Fruit fly (Drosophila melanogaster) whole organism, prepupa: Measurements from ENCODE around the gene obst-H.

Experiments
- CG10669 ChIP-seq: fragments of 200-800 bp; sonication (Bioruptor generic); optimal IDR thresholded peaks from 3 replicates; lab custom pipeline; 2018; ENCODE audit warnings: missing biosample characterization, mild to moderate bottlenecking, missing genetic modification characterization, moderate library complexity
- CG11294 ChIP-seq: fragments of 200-800 bp; sonication (Bioruptor generic); IDR thresholded peaks from 2 replicates; pipeline ENCODE4 v1.3.6; 2022; ENCODE audit warnings: missing biosample characterization, missing genetic modification characterization
- CG11762 ChIP-seq: fragments of 200-800 bp; sonication (Bioruptor generic); optimal IDR thresholded peaks from 3 replicates; lab custom pipeline; 2016; ENCODE audit warnings: missing biosample characterization, missing genetic modification characterization; ENCODE audit not compliant: insufficient read depth
- CG11902 ChIP-seq: fragments of 200-800 bp; sonication (Bioruptor generic); optimal IDR thresholded peaks from 3 replicates; lab custom pipeline; 2016; ENCODE audit warnings: missing biosample characterization, missing genetic modification characterization
- CG16779 ChIP-seq: fragments of 200-800 bp; sonication (Bioruptor generic); optimal IDR thresholded peaks from 3 replicates; lab custom pipeline; 2017; ENCODE audit warnings: missing biosample characterization, mild to moderate bottlenecking, missing genetic modification characterization
- CG31627 ChIP-seq: fragments of 200-800 bp; sonication (Bioruptor generic); optimal IDR thresholded peaks from 3 replicates; lab custom pipeline; 2016; ENCODE audit warnings: missing biosample characterization, missing genetic modification characterization
- CG32006 ChIP-seq: fragments of 200-800 bp; sonication (Bioruptor generic); optimal IDR thresholded peaks from 3 replicates; lab custom pipeline; 2017; ENCODE audit warnings: missing biosample characterization, mild to moderate bottlenecking, missing genetic modification characterization
- CG34406 ChIP-seq: fragments of 200-800 bp; sonication (Bioruptor generic); optimal IDR thresholded peaks from 3 replicates; lab custom pipeline; 2016; ENCODE audit warnings: missing biosample characterization, missing genetic modification characterization
- CG4318 ChIP-seq: fragments of 200-800 bp; sonication (Bioruptor generic); optimal IDR thresholded peaks from 3 replicates; lab custom pipeline; 2017; ENCODE audit warnings: missing biosample characterization, mild to moderate bottlenecking, missing genetic modification characterization
- CG6276 ChIP-seq: fragments of 200-800 bp; sonication (Bioruptor generic); optimal IDR thresholded peaks from 2 replicates; lab custom pipeline; 2017; ENCODE audit warnings: missing biosample characterization, mild to moderate bottlenecking, missing genetic modification characterization
- CG6792 ChIP-seq: fragments of 200-800 bp; sonication (Bioruptor generic); optimal IDR thresholded peaks from 3 replicates; lab custom pipeline; 2016; ENCODE audit warnings: missing biosample characterization, missing genetic modification characterization
- CG6854 ChIP-seq: fragments of 200-800 bp; sonication (Bioruptor generic); optimal IDR thresholded peaks from 2 replicates; lab custom pipeline; 2017; ENCODE audit warnings: missing biosample characterization, mild to moderate bottlenecking, missing genetic modification characterization
- CG7368 ChIP-seq: fragments of 200-800 bp; sonication (Bioruptor generic); optimal IDR thresholded peaks from 3 replicates; lab custom pipeline; 2016; ENCODE audit warnings: missing biosample characterization, missing genetic modification characterization
- CG8319 ChIP-seq: fragments of 200-800 bp; sonication (Bioruptor generic); optimal IDR thresholded peaks from 3 replicates; lab custom pipeline; 2016; ENCODE audit warnings: missing biosample characterization, missing genetic modification characterization
- CG8632 ChIP-seq: fragments of 200-800 bp; sonication (Bioruptor generic); optimal IDR thresholded peaks from 3 replicates; lab custom pipeline; 2016; ENCODE audit warnings: missing biosample characterization, missing genetic modification characterization
- CG9139 ChIP-seq: fragments of 200-800 bp; sonication (Bioruptor generic); optimal IDR thresholded peaks from 3 replicates; lab custom pipeline; 2017; ENCODE audit warnings: missing biosample characterization, mild to moderate bottlenecking, missing genetic modification characterization
- Eip75B ChIP-seq: fragments of 200-800 bp; sonication (Bioruptor generic); optimal IDR thresholded peaks from 3 replicates; lab custom pipeline; 2016; ENCODE audit warnings: missing biosample characterization, missing genetic modification characterization
- Eip78C ChIP-seq: fragments of 200-800 bp; sonication (Bioruptor generic); peaks from one replicate; lab custom pipeline; 2016; ENCODE audit warnings: missing biosample characterization, missing genetic modification characterization
- Ets21C ChIP-seq: fragments of 200-800 bp; sonication (Bioruptor generic); optimal IDR thresholded peaks from 3 replicates; lab custom pipeline; 2016; ENCODE audit warnings: missing biosample characterization, missing genetic modification characterization
- Ets96B ChIP-seq: fragments of 200-800 bp; optimal IDR thresholded peaks from 2 replicates; lab custom pipeline; 2019; ENCODE audit warnings: missing biosample characterization, mild to moderate bottlenecking, missing genetic modification characterization, moderate library complexity
- Gug ChIP-seq: fragments of 200-800 bp; sonication (Bioruptor generic); IDR thresholded peaks from 2 replicates; pipeline ENCODE4 v1.3.6; 2022; ENCODE audit warnings: missing biosample characterization, missing genetic modification characterization
- Hr39 ChIP-seq: fragments of 200-800 bp; sonication (Bioruptor generic); optimal IDR thresholded peaks from 2 replicates; lab custom pipeline; 2016; ENCODE audit warnings: missing biosample characterization, missing genetic modification characterization
- Hr4 ChIP-seq: fragments of 200-800 bp; sonication (Bioruptor generic); optimal IDR thresholded peaks from 3 replicates; lab custom pipeline; 2016; ENCODE audit warnings: missing biosample characterization, missing genetic modification characterization
- Lpt ChIP-seq: fragments of 200-800 bp; sonication (Bioruptor generic); optimal IDR thresholded peaks from 3 replicates; lab custom pipeline; 2016; ENCODE audit warnings: missing biosample characterization, missing genetic modification characterization
- Met ChIP-seq: fragments of 200-800 bp; sonication (Bioruptor generic); optimal IDR thresholded peaks from 3 replicates; lab custom pipeline; 2016; ENCODE audit warnings: missing biosample characterization, missing genetic modification characterization
- OdsH ChIP-seq: fragments of 200-800 bp; sonication (Bioruptor generic); optimal IDR thresholded peaks from 3 replicates; lab custom pipeline; 2016; ENCODE audit warnings: missing biosample characterization, missing genetic modification characterization
- Smox ChIP-seq: fragments of 200-800 bp; sonication (Bioruptor generic); optimal IDR thresholded peaks from 3 replicates; lab custom pipeline; 2016; ENCODE audit warnings: missing biosample characterization, missing genetic modification characterization
- Sox14 ChIP-seq: fragments of 200-800 bp; sonication (Bioruptor generic); optimal IDR thresholded peaks from 3 replicates; lab custom pipeline; 2016; ENCODE audit warnings: missing biosample characterization, missing genetic modification characterization
- acj6 ChIP-seq: fragments of 200-800 bp; sonication (Bioruptor generic); optimal IDR thresholded peaks from 3 replicates; lab custom pipeline; 2016; ENCODE audit warnings: missing biosample characterization, missing genetic modification characterization
- dac ChIP-seq: fragments of 200-800 bp; sonication (Bioruptor generic); optimal IDR thresholded peaks from 2 replicates; lab custom pipeline; 2017; ENCODE audit warnings: missing biosample characterization, mild to moderate bottlenecking, missing genetic modification characterization
- eg ChIP-seq: fragments of 200-800 bp; sonication (Bioruptor generic); IDR thresholded peaks from 3 replicates; pipeline ENCODE4 v1.3.6; 2022; ENCODE audit warnings: missing biosample characterization, missing genetic modification characterization
- fd59A ChIP-seq: fragments of 200-800 bp; sonication (Bioruptor generic); optimal IDR thresholded peaks from 2 replicates; lab custom pipeline; 2017; ENCODE audit warnings: missing biosample characterization, mild to moderate bottlenecking, missing genetic modification characterization, missing genetic modification reagents
- fd85E ChIP-seq: fragments of 200-800 bp; sonication (Bioruptor generic); optimal IDR thresholded peaks from 3 replicates; lab custom pipeline; 2016; ENCODE audit warnings: missing biosample characterization, missing genetic modification characterization
- fkh ChIP-seq: fragments of 200-800 bp; sonication (Bioruptor generic); optimal IDR thresholded peaks from 3 replicates; lab custom pipeline; 2017; ENCODE audit warnings: missing biosample characterization, mild to moderate bottlenecking, missing genetic modification characterization, moderate library complexity
- lz ChIP-seq: fragments of 200-800 bp; sonication (Bioruptor generic); optimal IDR thresholded peaks from 3 replicates; lab custom pipeline; 2016; ENCODE audit warnings: missing biosample characterization, missing genetic modification characterization
- spab ChIP-seq: fragments of 200-800 bp; sonication (Bioruptor generic); optimal IDR thresholded peaks from 2 replicates; lab custom pipeline; 2017; ENCODE audit warnings: missing biosample characterization, mild to moderate bottlenecking, missing genetic modification characterization, missing genetic modification reagents
- ss ChIP-seq, 2 experiments: fragments of 200-800 bp; sonication (Bioruptor generic); optimal IDR thresholded peaks; 2 replicates in 1 of 2; 3 replicates in 1 of 2; lab custom pipeline; 2017 to 2018; ENCODE audit warnings: mild to moderate bottlenecking in 2 of 2, missing biosample characterization in 2 of 2, missing genetic modification characterization in 2 of 2, moderate library complexity in 1 of 2
- topi ChIP-seq: fragments of 200-800 bp; sonication (Bioruptor generic); optimal IDR thresholded peaks from 3 replicates; lab custom pipeline; 2016; ENCODE audit warnings: missing biosample characterization, missing genetic modification characterization
- vri ChIP-seq: fragments of 200-800 bp; sonication (Bioruptor generic); optimal IDR thresholded peaks from 3 replicates; lab custom pipeline; 2016; ENCODE audit warnings: missing biosample characterization, mild to moderate bottlenecking, missing genetic modification characterization

Gene obst-H

DNA sequence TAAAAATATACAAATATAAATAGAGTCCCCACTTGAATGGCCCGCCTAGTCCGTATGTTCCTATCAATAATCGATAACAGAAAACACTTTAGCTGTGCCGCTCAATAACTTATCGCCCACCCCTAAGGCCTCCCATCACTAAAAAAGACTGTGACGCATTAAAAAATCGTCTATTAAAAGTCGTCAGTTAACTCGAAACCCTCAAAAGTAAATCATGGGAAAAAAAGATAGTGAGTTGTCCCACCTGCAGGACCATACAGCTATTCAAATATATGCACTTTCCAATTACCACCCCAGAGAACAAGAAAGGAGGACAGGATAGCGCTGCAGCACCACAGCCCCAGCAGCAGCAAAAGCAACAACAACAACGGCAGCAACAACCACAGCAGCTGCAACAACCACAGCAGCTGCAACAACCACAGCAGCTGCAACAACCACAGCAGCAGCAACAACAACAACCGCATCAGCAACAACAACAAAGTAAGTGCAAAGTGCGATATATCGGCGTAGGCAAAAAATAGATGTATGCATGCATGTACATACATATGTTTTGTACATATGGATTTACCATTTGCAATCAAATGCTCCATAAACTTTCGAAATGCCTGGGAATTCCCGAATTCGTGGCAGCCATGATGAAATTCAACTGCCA is 25.1 kb upstream of the obst-H start, which contains the start of gene AGO2 (continued):
- peak; percentile 71 for TF ChIP-seq CG8319 (GFP tag; lab: Kevin White, UChicago)
- peak; percentile 78 for TF ChIP-seq CG11762 (GFP tag; lab: Kevin White, UChicago)
- no peak for TF ChIP-seq CG31627 (GFP tag; lab: Kevin White, UChicago)
- TF ChIP-seq Met (GFP tag; lab: Kevin White, UChicago) = peak; percentile 19
- peak; percentile 80 for TF ChIP-seq CG9139 (GFP tag; lab: Kevin White, UChicago)
- peak; percentile 62 for TF ChIP-seq CG16779 (tag; lab: Kevin White, UChicago)
- TF ChIP-seq CG7368 (GFP tag; lab: Kevin White, UChicago) = peak; percentile 84
- TF ChIP-seq CG6854 (GFP tag; lab: Kevin White, UChicago) = peak; percentile 67
- TF ChIP-seq CG6276 = peak; percentile 97
- TF ChIP-seq Hr39 (GFP tag; lab: Kevin White, UChicago) = no peak
- TF ChIP-seq OdsH (GFP tag; lab: Kevin White, UChicago) = no peak
- TF ChIP-seq ss (GFP tag; optimal IDR thresholded peaks at IDR 0.05; lab: Kevin White, UChicago) = peak in 1 of 2 experiments; percentile 94
- TF ChIP-seq CG11902 = no peak
- TF ChIP-seq fd85E (GFP tag; lab: Kevin White, UChicago) = peak; percentile 60
- TF ChIP-seq Eip78C (GFP tag; lab: Kevin White, UChicago) = peak; percentile 59

DNA sequence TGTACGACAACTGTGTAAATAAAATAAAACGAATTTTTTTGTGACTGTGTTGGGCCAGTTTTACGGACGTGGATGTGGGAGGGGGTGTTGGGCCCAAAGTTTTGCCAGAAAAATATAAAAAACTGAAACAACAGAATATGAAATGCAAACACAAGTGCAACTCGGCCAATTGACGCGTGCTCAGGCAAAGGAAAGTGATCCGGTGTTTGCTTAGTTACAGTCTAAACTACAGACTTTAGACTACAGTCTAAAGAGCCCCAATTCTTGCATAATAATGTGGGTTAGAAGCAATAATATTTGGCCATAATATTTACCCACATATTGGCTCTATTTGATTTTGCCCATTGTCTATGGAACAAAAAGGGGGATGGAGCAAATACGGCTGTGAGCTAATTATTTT is 19.8 kb upstream of the obst-H start:
- no peak for TF ChIP-seq CG32006 (GFP tag; lab: Kevin White, UChicago)
- no peak for TF ChIP-seq CG6792 (GFP tag; lab: Kevin White, UChicago)
- peak; percentile 86 for TF ChIP-seq fkh (GFP tag; lab: Kevin White, UChicago)
- no peak for TF ChIP-seq Ets96B (tag; lab: Kevin White, UChicago)
- no peak for TF ChIP-seq Hr4 (GFP tag; lab: Kevin White, UChicago)
- no peak for TF ChIP-seq fd59A
- TF ChIP-seq vri (GFP tag; lab: Kevin White, UChicago) = peak; percentile 50
- TF ChIP-seq, all 60 proteins: peak for 2

DNA sequence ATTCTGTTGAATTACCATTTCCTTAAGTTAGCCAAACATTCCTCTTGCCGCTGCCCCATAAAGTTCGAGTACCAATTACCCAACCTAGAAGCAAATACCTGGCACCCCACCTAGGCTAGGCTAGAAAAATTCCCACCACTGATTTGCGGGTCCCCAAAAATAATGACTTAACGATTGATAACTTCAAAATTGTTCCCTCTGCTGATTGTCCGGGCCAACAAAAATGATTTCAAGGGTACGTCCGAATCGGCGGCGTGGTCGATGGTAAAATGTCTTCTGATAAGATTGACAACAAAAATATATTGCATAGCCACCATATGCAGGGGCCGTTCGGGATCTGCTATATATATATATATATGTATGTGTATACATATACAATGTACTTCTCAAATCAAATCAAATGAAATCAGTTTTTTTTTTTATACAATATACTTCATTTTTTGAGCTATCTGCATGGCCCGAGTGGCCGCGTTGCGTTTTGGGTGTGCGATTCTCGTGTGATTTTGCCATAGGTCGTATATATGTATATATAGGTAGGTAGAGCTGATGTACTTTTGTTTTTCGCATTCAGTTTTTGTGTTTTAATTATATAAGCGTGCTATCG is 18.2 kb upstream of the obst-H start:
- TF ChIP-seq Sox14 (GFP tag; lab: Kevin White, UChicago) = no peak
- TF ChIP-seq ss (GFP tag; optimal IDR thresholded peaks at IDR 0.05; lab: Kevin White, UChicago) = no peak
- no peak for TF ChIP-seq eg
- peak; percentile 94 for TF ChIP-seq vri (GFP tag; lab: Kevin White, UChicago)

DNA sequence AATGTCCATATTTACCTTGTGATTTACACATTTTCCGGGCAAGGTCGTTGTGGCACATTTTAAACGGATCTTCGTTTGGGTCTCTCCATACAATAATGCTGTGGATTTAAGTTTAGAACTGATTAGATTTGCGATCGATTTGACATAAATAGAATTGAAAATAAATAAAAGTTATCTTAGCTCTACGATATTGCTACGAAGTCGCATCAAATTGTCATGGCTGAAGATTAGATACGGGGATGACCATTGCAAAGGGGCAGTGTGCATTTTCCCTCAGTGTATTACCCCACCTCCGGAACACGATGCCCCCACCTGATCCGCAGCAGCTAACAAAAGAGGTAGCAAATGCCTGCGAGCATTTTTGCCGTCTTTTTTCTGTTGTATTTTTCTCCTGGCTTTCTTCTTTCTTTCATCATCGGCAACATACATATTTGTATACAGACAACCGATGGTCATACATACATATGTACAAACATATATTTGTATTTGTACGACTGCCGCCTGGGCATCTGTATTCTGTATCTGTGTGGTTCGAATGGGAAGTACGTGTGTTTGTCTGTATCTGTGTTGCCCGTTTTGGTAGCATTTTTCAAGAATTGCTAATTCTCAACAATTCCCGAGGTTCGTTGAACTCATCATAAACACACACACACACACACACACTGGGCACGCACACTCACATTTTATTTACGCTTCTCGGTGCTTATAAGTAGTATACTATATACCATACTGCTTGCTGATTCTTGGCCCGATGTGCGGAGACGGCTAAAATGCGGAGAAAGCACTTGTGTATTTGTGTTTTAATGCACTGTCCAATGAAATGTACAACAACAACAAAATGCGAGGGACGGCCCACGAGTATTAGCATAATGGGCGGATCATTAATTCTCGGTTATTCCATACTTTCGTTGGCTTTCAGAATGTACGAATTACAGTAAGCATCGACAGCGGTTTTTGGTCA is 15.7 kb upstream of the obst-H start:
- TF ChIP-seq CG10669 (GFP tag; lab: Kevin White, UChicago) = no peak
- TF ChIP-seq fd85E (GFP tag; lab: Kevin White, UChicago) = no peak
- TF ChIP-seq CG11294 (GFP tag; lab: Robert Waterston, UW) = no peak
- peak; percentile 37 for TF ChIP-seq acj6
- no peak for TF ChIP-seq fd59A
- no peak for TF ChIP-seq CG16779 (tag; lab: Kevin White, UChicago)
- peak; percentile 23 for TF ChIP-seq Ets21C (GFP tag; lab: Kevin White, UChicago)
- TF ChIP-seq Smox (GFP tag; lab: Kevin White, UChicago) = peak; percentile 46
- no peak for TF ChIP-seq Lpt (GFP tag; lab: Kevin White, UChicago)
- TF ChIP-seq CG7368 (GFP tag; lab: Kevin White, UChicago) = no peak
- no peak for TF ChIP-seq eg
- peak; percentile 47 for TF ChIP-seq CG31627 (GFP tag; lab: Kevin White, UChicago)
- no peak for TF ChIP-seq Gug (GFP tag; lab: Robert Waterston, UW)
- TF ChIP-seq CG8319 (GFP tag; lab: Kevin White, UChicago) = no peak
- TF ChIP-seq Met (GFP tag; lab: Kevin White, UChicago) = peak; percentile 65
- TF ChIP-seq CG34406 = peak; percentile 19
- TF ChIP-seq Ets96B (tag; lab: Kevin White, UChicago) = no peak
- TF ChIP-seq lz (GFP tag; lab: Kevin White, UChicago) = peak; percentile 53
- TF ChIP-seq CG4318 (GFP tag; lab: Kevin White, UChicago) = peak; percentile 50
- peak; percentile 33 for TF ChIP-seq OdsH (GFP tag; lab: Kevin White, UChicago)
- TF ChIP-seq CG8632 (GFP tag; lab: Kevin White, UChicago) = no peak
- peak; percentile 57 for TF ChIP-seq topi (GFP tag; lab: Kevin White, UChicago)
- TF ChIP-seq CG32006 (GFP tag; lab: Kevin White, UChicago) = peak; percentile 74
- TF ChIP-seq spab (GFP tag; lab: Kevin White, UChicago) = no peak
- peak; percentile 61 for TF ChIP-seq Hr4 (GFP tag; lab: Kevin White, UChicago)
- TF ChIP-seq Sox14 (GFP tag; lab: Kevin White, UChicago) = peak; percentile 35
- TF ChIP-seq dac = no peak
- peak; percentile 12 for TF ChIP-seq Eip75B (GFP tag; lab: Kevin White, UChicago)
